Fruit fly (Drosophila melanogaster) whole organism, adult: ENCODE measurements around the gene Skp2.

Source experiments
- CG1620 ChIP-seq: fragments of 200-800 bp; sonication (Bioruptor generic); optimal IDR thresholded peaks from 2 replicates; lab custom pipeline; 2016; ENCODE audit warnings: missing biosample characterization, missing genetic modification characterization
- CG5204 ChIP-seq: fragments of 200-800 bp; sonication (Bioruptor generic); optimal IDR thresholded peaks from 2 replicates; lab custom pipeline; 2016; ENCODE audit warnings: missing biosample characterization, missing genetic modification characterization
- CG7045 ChIP-seq: fragments of 200-800 bp; sonication (Bioruptor generic); optimal IDR thresholded peaks from 2 replicates; lab custom pipeline; 2017; ENCODE audit warnings: missing biosample characterization, mild to moderate bottlenecking, missing genetic modification characterization
- Clk ChIP-seq: fragments of 200-800 bp; sonication (Bioruptor generic); optimal IDR thresholded peaks from 2 replicates; lab custom pipeline; 2017; ENCODE audit warnings: missing biosample characterization, missing genetic modification characterization
- Crg-1 ChIP-seq: fragments of 200-800 bp; sonication (Bioruptor generic); optimal IDR thresholded peaks from 2 replicates; lab custom pipeline; 2016; ENCODE audit warnings: missing biosample characterization, missing genetic modification characterization
- Hr96 ChIP-seq: fragments of 200-800 bp; sonication (Bioruptor generic); optimal IDR thresholded peaks from 2 replicates; lab custom pipeline; 2016; ENCODE audit warnings: missing biosample characterization, missing genetic modification characterization
- Mnt ChIP-seq: fragments of 200-800 bp; sonication (Bioruptor generic); optimal IDR thresholded peaks from 2 replicates; lab custom pipeline; 2016; ENCODE audit warnings: missing biosample characterization, mild to moderate bottlenecking, missing genetic modification characterization
- bab1 ChIP-seq: fragments of 200-800 bp; sonication (Bioruptor generic); optimal IDR thresholded peaks from 3 replicates; lab custom pipeline; 2019; ENCODE audit warnings: missing biosample characterization, mild to moderate bottlenecking, missing genetic modification characterization, moderate library complexity
- kay ChIP-seq: fragments of 200-800 bp; sonication (Bioruptor generic); peaks from one replicate; lab custom pipeline; 2016; ENCODE audit warnings: missing biosample characterization, missing genetic modification characterization, borderline replicate concordance
- tj ChIP-seq: fragments of 200-800 bp; sonication (Bioruptor generic); optimal IDR thresholded peaks from 3 replicates; lab custom pipeline; 2017; ENCODE audit warnings: missing biosample characterization, mild to moderate bottlenecking, missing genetic modification characterization, moderate library complexity

DNA sequence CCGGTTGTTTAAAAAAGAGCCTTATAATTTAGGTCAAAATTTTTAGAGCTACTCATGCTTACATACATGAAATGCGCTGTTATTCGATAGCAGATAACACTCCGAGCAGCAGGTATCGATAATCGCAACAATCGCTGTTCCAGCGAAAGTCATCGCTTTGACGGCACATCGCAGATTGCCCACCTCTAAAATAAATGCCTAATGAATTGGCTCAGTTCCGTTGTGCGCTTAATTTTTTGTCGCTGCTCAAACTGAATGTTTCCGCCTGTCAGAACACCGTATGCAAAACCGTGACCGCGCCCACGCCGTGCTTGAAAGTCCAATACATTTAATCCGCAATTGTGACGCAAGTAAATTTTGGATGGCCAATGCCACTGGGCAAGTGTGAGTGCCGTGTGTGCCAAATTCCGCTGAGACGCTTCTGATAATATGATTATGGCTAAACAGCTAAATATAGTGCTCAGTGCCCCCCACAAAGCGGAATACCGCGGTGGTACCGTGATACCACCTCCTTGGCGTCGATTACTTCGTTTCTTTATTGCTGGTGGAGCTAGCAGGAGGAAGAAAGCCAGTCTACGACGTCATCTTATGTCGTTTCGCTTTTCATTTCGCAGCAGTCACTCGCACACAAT, 17.9 kb downstream of the Skp2 start, which contains the start of gene CG9795:
- peak; percentile 32 for TF ChIP-seq tj
- no peak for TF ChIP-seq Hr96 (GFP tag; lab: Kevin White, UChicago)
- TF ChIP-seq Clk (GFP tag; lab: Kevin White, UChicago): no peak
- no peak for TF ChIP-seq CG5204 (GFP tag; lab: Kevin White, UChicago)
- peak; percentile 28 for TF ChIP-seq Crg-1 (GFP tag; lab: Kevin White, UChicago)
- peak; percentile 67 for TF ChIP-seq bab1 (GFP tag; lab: Kevin White, UChicago)
- no peak for TF ChIP-seq CG1620 (GFP tag; lab: Kevin White, UChicago)
- peak; percentile 0 for TF ChIP-seq Mnt
- TF ChIP-seq kay (GFP tag; lab: Kevin White, UChicago): no peak
- TF ChIP-seq CG7045 (GFP tag; lab: Kevin White, UChicago): no peak
